Fruit fly (Drosophila melanogaster) whole organism, wandering third instar larva: ENCODE results near the gene ovm.

Experiments
- Dfd ChIP-seq: fragments of >200 bp; optimal IDR thresholded peaks from 2 replicates; lab custom pipeline; 2017; ENCODE audit warnings: missing biosample characterization, missing genetic modification characterization
- Hr83 ChIP-seq: fragments of 200-300 bp; sonication (Bioruptor generic); optimal IDR thresholded peaks from 2 replicates; lab custom pipeline; 2016; ENCODE audit warnings: missing biosample characterization, mild to moderate bottlenecking, missing genetic modification characterization, moderate library complexity; ENCODE audit not compliant: poor library complexity, severe bottlenecking
- Jra ChIP-seq: sonication (Bioruptor generic); optimal IDR thresholded peaks from 2 replicates; lab custom pipeline; 2016; ENCODE audit warnings: missing biosample characterization, missing genetic modification characterization
- Mio ChIP-seq: sonication (Bioruptor generic); optimal IDR thresholded peaks from 2 replicates; lab custom pipeline; 2016; ENCODE audit warnings: missing biosample characterization, missing genetic modification characterization
- br ChIP-seq: fragments of 200-800 bp; sonication (Bioruptor generic); optimal IDR thresholded peaks from 2 replicates; lab custom pipeline; 2016; ENCODE audit warnings: missing biosample characterization, missing genetic modification characterization
- lola ChIP-seq: fragments of >200 bp; optimal IDR thresholded peaks from 2 replicates; lab custom pipeline; 2017; ENCODE audit warnings: missing biosample characterization, missing genetic modification characterization
- pan ChIP-seq: fragments of >200 bp; optimal IDR thresholded peaks from 2 replicates; lab custom pipeline; 2017
- psq ChIP-seq: fragments of 200-800 bp; sonication (Bioruptor generic); optimal IDR thresholded peaks from 3 replicates; lab custom pipeline; 2017; ENCODE audit warnings: missing biosample characterization, mild to moderate bottlenecking, missing genetic modification characterization, moderate library complexity
- woc ChIP-seq: sonication (Bioruptor generic); optimal IDR thresholded peaks from 2 replicates; lab custom pipeline; 2016; ENCODE audit warnings: missing biosample characterization, mild to moderate bottlenecking, missing genetic modification characterization

DNA sequence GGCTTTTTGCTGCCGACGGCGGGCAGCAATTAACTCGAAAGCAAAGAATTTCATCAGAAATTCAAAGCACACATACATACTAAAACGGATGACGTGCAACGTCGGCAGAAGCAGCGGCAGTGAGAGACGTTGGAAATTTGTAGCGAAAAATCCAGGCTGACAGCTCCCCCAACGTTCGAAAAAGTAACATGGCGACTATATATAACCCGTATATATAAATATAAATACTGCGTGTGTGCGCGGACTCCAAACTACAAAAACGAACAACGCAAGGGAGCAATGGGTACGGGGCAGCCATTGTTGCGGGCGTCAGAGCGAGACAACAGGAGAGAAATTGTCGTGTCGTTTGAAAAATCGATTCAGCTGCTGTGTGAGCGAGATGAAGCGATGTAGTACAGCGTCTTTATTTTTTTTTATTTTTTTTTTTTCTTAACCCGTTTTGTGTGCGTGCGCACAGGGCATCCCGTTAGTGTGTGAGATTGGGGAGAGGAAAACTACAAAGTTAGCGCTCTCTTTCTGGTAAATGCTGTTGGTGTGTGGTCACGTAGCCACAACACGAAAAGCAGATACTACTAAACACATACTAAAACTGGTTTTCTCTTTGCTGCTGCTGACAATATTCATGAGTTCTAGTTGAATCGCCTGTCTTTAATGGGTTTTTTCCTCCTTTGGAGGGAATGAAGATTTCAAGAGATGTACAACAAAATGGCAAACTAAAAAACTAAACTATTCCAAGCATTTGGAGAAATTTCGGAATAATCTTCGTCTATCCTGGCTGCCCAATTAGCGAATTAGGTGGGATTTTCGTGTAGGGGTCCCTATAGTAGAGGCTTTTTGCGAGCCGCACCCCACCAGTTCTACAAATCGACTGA is 20.0 kb upstream of the ovm start:
- TF ChIP-seq Mio (GFP tag; lab: Kevin White, UChicago): peak; percentile 14
- no peak for TF ChIP-seq lola (GFP tag; lab: Kevin White, UChicago)
- TF ChIP-seq woc (GFP tag; lab: Kevin White, UChicago): peak; percentile 40
- no peak for TF ChIP-seq Dfd (GFP tag; lab: Kevin White, UChicago)
- peak; percentile 81 for TF ChIP-seq br (GFP tag; lab: Kevin White, UChicago)
- peak; percentile 65 for TF ChIP-seq psq (GFP tag; lab: Kevin White, UChicago)
- TF ChIP-seq Jra (GFP tag; lab: Kevin White, UChicago): peak; percentile 74
- TF ChIP-seq Hr83: peak; percentile 77
- TF ChIP-seq pan (lab: Kevin White, UChicago): no peak
